Fruit fly (Drosophila melanogaster): Measurements from ENCODE around the gene Egfrap.

Egfrap gene

DNA sequence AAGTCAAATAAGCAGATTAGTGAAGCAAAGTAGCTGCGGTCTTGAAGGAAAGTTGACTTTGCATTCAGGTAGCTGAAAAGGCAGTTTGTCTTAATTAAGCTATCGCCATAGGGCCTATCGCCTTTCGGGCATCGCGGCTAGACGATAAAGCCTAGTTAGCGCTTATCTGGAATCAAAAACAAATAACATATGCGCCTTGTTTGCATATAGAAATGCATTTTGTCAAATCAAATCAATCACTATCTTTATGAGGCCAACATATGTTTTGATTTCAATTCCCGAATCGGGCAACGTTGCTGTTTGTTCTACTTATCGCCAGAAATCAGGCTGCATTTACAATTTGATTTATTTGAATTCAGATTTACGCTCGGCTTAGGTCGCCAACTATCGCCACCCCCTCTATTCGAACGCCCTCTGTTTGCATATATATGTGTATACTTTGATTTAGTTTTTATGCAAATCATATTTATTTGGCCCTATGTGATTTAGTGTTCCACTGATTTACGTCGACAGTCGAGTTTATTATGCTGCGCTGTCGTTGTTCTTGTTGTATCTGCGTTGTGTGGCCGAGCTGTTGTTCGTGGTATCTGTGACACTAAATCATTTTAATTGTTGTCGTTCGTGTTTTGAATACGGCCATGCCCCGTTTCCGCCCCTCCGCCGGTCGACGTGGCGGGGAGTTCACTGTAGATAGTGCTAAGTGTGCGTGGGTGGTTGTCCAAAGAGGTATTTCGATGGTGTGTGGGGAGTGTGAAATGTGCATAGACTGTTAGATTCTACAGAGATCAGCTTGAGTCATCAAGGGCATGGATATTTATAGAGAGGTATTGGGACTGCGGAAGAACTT is 24.3 kb upstream of the Egfrap start:
- TF ChIP-seq CG31627 (GFP tag; optimal IDR thresholded peaks at IDR 0.05) (no peak), fkh (GFP tag; optimal IDR thresholded peaks at IDR 0.05) (peak; percentile 84)

DNA sequence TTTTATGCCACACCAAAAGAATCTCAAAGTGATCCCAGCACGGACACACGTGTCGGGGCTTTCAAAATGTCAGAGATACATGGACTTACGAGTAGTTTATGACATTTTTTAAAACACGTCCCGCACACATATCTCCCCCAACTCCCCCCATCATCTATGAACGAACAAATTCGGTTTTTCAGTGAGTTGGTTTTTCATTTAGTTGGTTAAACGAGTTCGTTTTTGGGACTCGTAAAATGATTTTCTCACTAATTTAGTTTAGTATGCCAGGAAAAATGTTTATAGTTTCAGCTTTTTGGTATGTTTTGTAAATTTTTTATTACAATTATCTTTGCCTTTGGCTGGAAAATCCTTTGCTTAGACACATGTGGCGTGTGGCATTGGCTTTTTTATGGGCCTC is 21.0 kb upstream of the Egfrap start:
- TF ChIP-seq svp (GFP tag) (peak; percentile 36), CG15336 (GFP tag; IDR thresholded peaks at IDR 0.05) (no peak), Lpt (GFP tag; optimal IDR thresholded peaks at IDR 0.05) (no peak), esn (GFP tag; optimal IDR thresholded peaks at IDR 0.05) (no peak)

DNA sequence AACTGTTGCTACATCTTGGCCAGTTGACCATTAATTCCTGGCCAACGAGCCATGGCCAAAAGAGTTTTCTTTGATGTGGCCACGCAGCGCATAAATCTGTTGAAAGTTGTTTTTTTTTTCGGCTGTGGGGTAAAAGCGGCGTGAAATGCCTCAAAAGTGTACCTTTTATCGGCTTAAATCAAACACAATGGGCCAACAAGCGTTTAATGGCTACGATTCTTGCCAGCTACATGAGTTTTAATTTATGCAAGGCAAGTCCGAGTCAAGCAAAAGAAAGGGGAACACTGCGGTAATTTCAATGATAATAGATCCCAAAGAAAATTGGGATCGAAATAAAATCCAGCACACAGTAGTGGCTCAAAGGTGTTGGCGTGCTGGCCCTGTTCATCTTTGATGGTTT is 19.7 kb upstream of the Egfrap start:
- TF ChIP-seq esn (GFP tag; optimal IDR thresholded peaks at IDR 0.05) (no peak), CG8319 (GFP tag; optimal IDR thresholded peaks at IDR 0.05) (no peak)

DNA sequence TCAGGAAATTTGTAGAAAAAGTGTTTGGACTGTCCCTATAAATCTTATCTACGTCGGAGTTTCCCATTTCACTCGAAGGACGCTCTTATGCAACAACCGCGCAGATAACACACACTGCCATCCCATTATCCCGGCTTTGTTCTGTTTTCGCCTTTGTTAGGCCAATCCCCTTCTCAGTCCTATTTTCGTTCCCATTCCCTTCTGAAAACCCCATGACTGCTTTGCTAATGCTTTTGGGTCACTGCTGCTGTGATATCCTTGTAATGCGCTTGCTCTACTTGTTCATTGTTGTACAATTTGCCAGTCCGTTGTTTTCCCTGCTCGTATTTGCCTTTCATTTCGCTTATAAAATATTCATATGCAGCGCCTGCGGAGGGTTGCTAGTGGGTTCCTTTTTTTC is 18.7 kb upstream of the Egfrap start:
- TF ChIP-seq acj6 (GFP tag; optimal IDR thresholded peaks at IDR 0.05) (no peak), Hr4 (GFP tag; optimal IDR thresholded peaks at IDR 0.05) (no peak), CG11294 (GFP tag; IDR thresholded peaks at IDR 0.05) (no peak), CG6808 (GFP tag; optimal IDR thresholded peaks at IDR 0.05) (no peak), salr (GFP tag; optimal IDR thresholded peaks at IDR 0.05) (no peak), cyc (GFP tag; optimal IDR thresholded peaks at IDR 0.05) (no peak), CG6276 (GFP tag; optimal IDR thresholded peaks at IDR 0.05) (no peak), Eip93F (GFP tag; optimal IDR thresholded peaks at IDR 0.05) (no peak), CG32006 (GFP tag; optimal IDR thresholded peaks at IDR 0.05) (no peak), Eip78C (GFP tag) (no peak), CG11762 (GFP tag; optimal IDR thresholded peaks at IDR 0.05; ENCODE audit: insufficient read depth) (no peak), Gug (GFP tag; IDR thresholded peaks at IDR 0.05) (no peak), Lpt (GFP tag; optimal IDR thresholded peaks at IDR 0.05) (no peak), topi (GFP tag; optimal IDR thresholded peaks at IDR 0.05) (no peak), svp (GFP tag) (no peak), dac (GFP tag; optimal IDR thresholded peaks at IDR 0.05) (no peak), CG3919 (GFP tag; optimal IDR thresholded peaks at IDR 0.05) (no peak)

DNA sequence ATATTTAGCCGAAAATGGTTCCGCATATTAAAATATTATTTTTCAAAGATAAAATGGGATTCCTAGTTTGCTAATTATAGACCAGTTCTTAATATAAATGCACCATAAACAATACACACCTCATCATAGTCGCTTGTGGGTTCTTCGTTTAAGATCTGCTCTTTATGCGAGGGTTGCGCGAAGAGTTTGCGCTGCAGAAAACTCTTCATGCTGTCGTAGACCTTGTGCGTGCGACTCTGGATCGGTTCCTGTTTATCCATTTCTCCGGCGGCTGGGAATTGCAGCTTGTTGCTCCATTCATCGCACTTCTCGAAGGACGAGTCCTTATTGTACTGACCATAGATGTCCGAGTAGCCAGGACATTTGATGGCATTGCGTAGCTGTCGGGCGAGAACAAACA is 18.2 kb upstream of the Egfrap start:
- no peak for TF ChIP-seq Ets21C (GFP tag; optimal IDR thresholded peaks at IDR 0.05)
- TF ChIP-seq dsx (GFP tag; optimal IDR thresholded peaks at IDR 0.05; ENCODE audit: poor library complexity, severe bottlenecking): no peak
- TF ChIP-seq CG1621 (tag; optimal IDR thresholded peaks at IDR 0.05): no peak
- no peak for TF ChIP-seq Lpt (GFP tag; optimal IDR thresholded peaks at IDR 0.05)
- TF ChIP-seq CG11902 (GFP tag; optimal IDR thresholded peaks at IDR 0.05): no peak
- no peak for TF ChIP-seq CG34406 (GFP tag; optimal IDR thresholded peaks at IDR 0.05)
- no peak for TF ChIP-seq OdsH (GFP tag; optimal IDR thresholded peaks at IDR 0.05)
- TF ChIP-seq ss (GFP tag; optimal IDR thresholded peaks at IDR 0.05): no peak
- TF ChIP-seq lz (GFP tag; optimal IDR thresholded peaks at IDR 0.05): no peak
- TF ChIP-seq CG11762 (GFP tag; optimal IDR thresholded peaks at IDR 0.05; ENCODE audit: insufficient read depth): no peak
- no peak for TF ChIP-seq Sox15 (GFP tag; optimal IDR thresholded peaks at IDR 0.05)
- TF ChIP-seq CG6163 (GFP tag; IDR thresholded peaks at IDR 0.05): no peak
- no peak for TF ChIP-seq CG32006 (GFP tag; optimal IDR thresholded peaks at IDR 0.05)
- no peak for TF ChIP-seq CG9139 (GFP tag; optimal IDR thresholded peaks at IDR 0.05)
- TF ChIP-seq CG11294 (GFP tag; IDR thresholded peaks at IDR 0.05): no peak
- TF ChIP-seq CG16779 (tag; optimal IDR thresholded peaks at IDR 0.05): no peak
- no peak for TF ChIP-seq CG6854 (GFP tag; optimal IDR thresholded peaks at IDR 0.05)
- TF ChIP-seq Sox102F (GFP tag; optimal IDR thresholded peaks at IDR 0.05): no peak
- no peak for TF ChIP-seq fd85E (GFP tag; optimal IDR thresholded peaks at IDR 0.05)

Measured in whole organism, prepupa.